In genomic region chrIII:598168-598567, ce11 we compare ENCODE assay signal across 6 worm cellular contexts.
TF ChIP-seq lines count a peak whose summit lies in the region.

No protein-coding gene starts in this region.

TF ChIP-seq in whole organism, L1 larva, 84 proteins besides CTCF, POLR2A, EP300 and RAD21 (continued from another document and continues in another):
- TF ChIP-seq blmp-1 (tag; optimal IDR thresholded peaks at IDR 0.05; lab: Kevin White, UChicago) (peak; percentile 39), nhr-20 (tag; optimal IDR thresholded peaks at IDR 0.05; lab: Kevin White, UChicago) (peak; percentile 37), unc-86 (tag; optimal IDR thresholded peaks at IDR 0.05; lab: Kevin White, UChicago) (peak; percentile 38), lin-39 (tag; optimal IDR thresholded peaks at IDR 0.05; lab: Kevin White, UChicago) (peak; percentile 9), ztf-4 (tag; optimal IDR thresholded peaks at IDR 0.05; lab: Kevin White, UChicago) (no peak), nhr-11 (tag; optimal IDR thresholded peaks at IDR 0.05; lab: Kevin White, UChicago) (peak; percentile 34), nhr-47 (tag; optimal IDR thresholded peaks at IDR 0.05; lab: Kevin White, UChicago) (peak; percentile 70), mep-1 (tag; optimal IDR thresholded peaks at IDR 0.05; lab: Kevin White, UChicago) (peak; percentile 76), sup-37 (GFP tag; optimal IDR thresholded peaks at IDR 0.05; lab: Kevin White, UChicago) (no peak), lin-13 (GFP tag; optimal IDR thresholded peaks at IDR 0.05; lab: Kevin White, UChicago) (peak; percentile 0), dsc-1 (tag; optimal IDR thresholded peaks at IDR 0.05; lab: Kevin White, UChicago) (peak; percentile 46), dpl-1 (GFP tag; optimal IDR thresholded peaks at IDR 0.05; lab: Kevin White, UChicago) (peak; percentile 31 to 55 (median 33)), nhr-12 (tag; optimal IDR thresholded peaks at IDR 0.05; lab: Kevin White, UChicago) (no peak), aha-1 (tag; optimal IDR thresholded peaks at IDR 0.05; lab: Kevin White, UChicago) (no peak), mdl-1 (tag; optimal IDR thresholded peaks at IDR 0.05; lab: Kevin White, UChicago) (peak in 1 of 2 experiments; percentile 52), ceh-63 (GFP tag; optimal IDR thresholded peaks at IDR 0.05; lab: Kevin White, UChicago) (no peak), skn-1 (tag; optimal IDR thresholded peaks at IDR 0.05; lab: Kevin White, UChicago) (peak; percentile 32), nhr-77 (tag; optimal IDR thresholded peaks at IDR 0.05; lab: Kevin White, UChicago) (peak; percentile 18), irx-1 (tag; optimal IDR thresholded peaks at IDR 0.05; lab: Kevin White, UChicago) (peak; percentile 12), fos-1 (tag; optimal IDR thresholded peaks at IDR 0.05; lab: Kevin White, UChicago) (peak; percentile 25), tlp-1 (tag; optimal IDR thresholded peaks at IDR 0.05; lab: Kevin White, UChicago) (no peak), ceh-90 (tag; optimal IDR thresholded peaks at IDR 0.05; lab: Kevin White, UChicago) (no peak)

TF ChIP-seq in whole organism, L2 larva, 48 proteins besides CTCF, POLR2A, EP300 and RAD21 (continued from another document):
- TF ChIP-seq sma-9 (GFP tag; optimal IDR thresholded peaks at IDR 0.05; lab: Kevin White, UChicago), result peak; percentile 38
- TF ChIP-seq sma-9 (tag; optimal IDR thresholded peaks at IDR 0.05; lab: Kevin White, UChicago), result no peak
- TF ChIP-seq zag-1 (tag; optimal IDR thresholded peaks at IDR 0.05; lab: Kevin White, UChicago), result peak; percentile 46
- peak; percentile 61 for TF ChIP-seq F13H6.1 (tag; optimal IDR thresholded peaks at IDR 0.05; lab: Kevin White, UChicago)
- TF ChIP-seq nhr-25 (tag; optimal IDR thresholded peaks at IDR 0.05; lab: Kevin White, UChicago), result peak; percentile 7
- TF ChIP-seq lin-11 (tag; optimal IDR thresholded peaks at IDR 0.05; lab: Kevin White, UChicago), result peak; percentile 17
- peak; percentile 64 for TF ChIP-seq nhr-129 (tag; optimal IDR thresholded peaks at IDR 0.05; lab: Kevin White, UChicago)
- no peak for TF ChIP-seq elt-1 (tag; optimal IDR thresholded peaks at IDR 0.05; lab: Kevin White, UChicago)

TF ChIP-seq in whole organism, L3 larva, 47 proteins besides CTCF, POLR2A, EP300 and RAD21 (continued from another document and continues in another):
- TF ChIP-seq aly-2 (tag; optimal IDR thresholded peaks at IDR 0.05; lab: Kevin White, UChicago) (no peak), sea-2 (GFP tag; optimal IDR thresholded peaks at IDR 0.05; lab: Kevin White, UChicago) (no peak), nhr-11 (tag; optimal IDR thresholded peaks at IDR 0.05; lab: Kevin White, UChicago) (no peak), ztf-11 (tag; optimal IDR thresholded peaks at IDR 0.05; lab: Kevin White, UChicago) (no peak), ceh-28 (tag; optimal IDR thresholded peaks at IDR 0.05; lab: Kevin White, UChicago) (peak; percentile 84), egl-5 (tag; optimal IDR thresholded peaks at IDR 0.05; lab: Kevin White, UChicago) (no peak), nhr-237 (tag; optimal IDR thresholded peaks at IDR 0.05; lab: Kevin White, UChicago) (no peak), nhr-67 (tag; optimal IDR thresholded peaks at IDR 0.05; lab: Kevin White, UChicago) (no peak), lin-15B (tag; optimal IDR thresholded peaks at IDR 0.05; lab: Kevin White, UChicago) (peak; percentile 44), mml-1 (tag; optimal IDR thresholded peaks at IDR 0.05; lab: Kevin White, UChicago) (no peak), nhr-77 (tag; optimal IDR thresholded peaks at IDR 0.05; lab: Kevin White, UChicago) (no peak), unc-39 (tag; optimal IDR thresholded peaks at IDR 0.05; lab: Kevin White, UChicago) (no peak), lin-39 (tag; optimal IDR thresholded peaks at IDR 0.05; lab: Kevin White, UChicago) (peak; percentile 67), egl-27 (tag; optimal IDR thresholded peaks at IDR 0.05; lab: Kevin White, UChicago) (no peak), snpc-4 (tag; optimal IDR thresholded peaks at IDR 0.05; lab: Kevin White, UChicago) (peak; percentile 24), ZK546.5 (tag; optimal IDR thresholded peaks at IDR 0.05; lab: Kevin White, UChicago) (no peak), jun-1 (tag; optimal IDR thresholded peaks at IDR 0.05; lab: Kevin White, UChicago) (no peak), lsy-12 (tag; optimal IDR thresholded peaks at IDR 0.05; lab: Kevin White, UChicago) (no peak), mdl-1 (tag; optimal IDR thresholded peaks at IDR 0.05; lab: Kevin White, UChicago) (no peak), nfya-1 (tag; optimal IDR thresholded peaks at IDR 0.05; lab: Kevin White, UChicago; ENCODE audit: insufficient read depth) (peak; percentile 69), nhr-43 (tag; optimal IDR thresholded peaks at IDR 0.05; lab: Kevin White, UChicago; ENCODE audit: poor library complexity, severe bottlenecking) (no peak), fkh-2 (tag; optimal IDR thresholded peaks at IDR 0.05; lab: Kevin White, UChicago) (no peak), ceh-82 (tag; optimal IDR thresholded peaks at IDR 0.05; lab: Kevin White, UChicago) (no peak), fkh-10 (GFP tag; optimal IDR thresholded peaks at IDR 0.05; lab: Kevin White, UChicago) (peak; percentile 81), ama-1 (optimal IDR thresholded peaks at IDR 0.05; lab: Kevin White, UChicago) (no peak), elt-2 (tag; optimal IDR thresholded peaks at IDR 0.05; lab: Kevin White, UChicago) (no peak), nhr-23 (tag; optimal IDR thresholded peaks at IDR 0.05; lab: Kevin White, UChicago) (peak; percentile 64)

TF ChIP-seq in whole organism, L4 larva, 104 proteins besides CTCF, POLR2A, EP300 and RAD21 (continued from another document and continues in another):
- TF ChIP-seq mxl-3 (GFP tag; optimal IDR thresholded peaks at IDR 0.05; lab: Kevin White, UChicago) (peak; percentile 59), attf-4 (tag; optimal IDR thresholded peaks at IDR 0.05; lab: Kevin White, UChicago) (no peak), zfp-2 (tag; optimal IDR thresholded peaks at IDR 0.05; lab: Kevin White, UChicago) (no peak), mdt-29 (GFP tag; IDR thresholded peaks at IDR 0.05; lab: Robert Waterston, UW) (no peak), nhr-41 (GFP tag; IDR thresholded peaks at IDR 0.05; lab: Robert Waterston, UW) (no peak), jun-1 (tag; optimal IDR thresholded peaks at IDR 0.05; lab: Kevin White, UChicago) (no peak), T20F7.1 (GFP tag; optimal IDR thresholded peaks at IDR 0.05; lab: Kevin White, UChicago) (no peak), Y75B8A.6 (GFP tag; IDR thresholded peaks at IDR 0.05; lab: Robert Waterston, UW) (no peak), nhr-6 (tag; optimal IDR thresholded peaks at IDR 0.05; lab: Kevin White, UChicago) (peak; percentile 31), madf-9 (GFP tag; conservative IDR thresholded peaks at IDR 0.05; lab: Robert Waterston, UW) (no peak), hmg-1.1 (GFP tag; IDR thresholded peaks at IDR 0.05; lab: Robert Waterston, UW) (peak; percentile 80), mep-1 (tag; optimal IDR thresholded peaks at IDR 0.05; lab: Kevin White, UChicago) (peak; percentile 61), lim-7 (GFP tag; IDR thresholded peaks at IDR 0.05; lab: Robert Waterston, UW) (no peak), nhr-10 (tag; optimal IDR thresholded peaks at IDR 0.05; lab: Kevin White, UChicago) (no peak), php-3 (GFP tag; IDR thresholded peaks at IDR 0.05; lab: Robert Waterston, UW) (0 out of 2 replicates have a peak, but pooled peaks have one; percentile 16), arid-1 (GFP tag; conservative IDR thresholded peaks at IDR 0.05; lab: Robert Waterston, UW) (0 out of 2 replicates have a peak, but pooled peaks have one; percentile 15), lin-29 (GFP tag; IDR thresholded peaks at IDR 0.05; lab: Robert Waterston, UW) (no peak), F49E8.2 (tag; optimal IDR thresholded peaks at IDR 0.05; lab: Kevin White, UChicago; ENCODE audit: borderline replicate concordance) (no peak), vab-7 (GFP tag; IDR thresholded peaks at IDR 0.05; lab: Robert Waterston, UW) (no peak), F10B5.3 (tag; optimal IDR thresholded peaks at IDR 0.05; lab: Kevin White, UChicago) (no peak), lir-3 (tag; optimal IDR thresholded peaks at IDR 0.05; lab: Kevin White, UChicago) (no peak), ctbp-1 (GFP tag; IDR thresholded peaks at IDR 0.05; lab: Robert Waterston, UW) (0 out of 2 replicates have a peak, but pooled peaks have one; percentile 8), pha-4 (GFP tag; IDR thresholded peaks at IDR 0.05; lab: Robert Waterston, UW) (no peak), pha-4 (tag; optimal IDR thresholded peaks at IDR 0.05; lab: Kevin White, UChicago) (no peak), tag-97 (GFP tag; IDR thresholded peaks at IDR 0.05; lab: Robert Waterston, UW) (no peak), mes-2 (tag; optimal IDR thresholded peaks at IDR 0.05; lab: Kevin White, UChicago; ENCODE audit: poor library complexity, severe bottlenecking) (peak; percentile 50), daf-16 (GFP tag; optimal IDR thresholded peaks at IDR 0.05; lab: Kevin White, UChicago) (no peak), daf-16 (tag; optimal IDR thresholded peaks at IDR 0.05; lab: Kevin White, UChicago) (no peak)

TF ChIP-seq in whole organism, late embryonic, 69 proteins besides CTCF, POLR2A, EP300 and RAD21 (continued from another document):
- no peak for TF ChIP-seq nhr-232 (tag; optimal IDR thresholded peaks at IDR 0.05; lab: Kevin White, UChicago)
- no peak for TF ChIP-seq tbx-7 (tag; optimal IDR thresholded peaks at IDR 0.05; lab: Kevin White, UChicago)
- TF ChIP-seq ceh-34 (tag; optimal IDR thresholded peaks at IDR 0.05; lab: Kevin White, UChicago), result peak; percentile 50
- TF ChIP-seq ceh-9 (tag; optimal IDR thresholded peaks at IDR 0.05; lab: Kevin White, UChicago), result no peak
- TF ChIP-seq nfya-1 (tag; optimal IDR thresholded peaks at IDR 0.05; lab: Kevin White, UChicago), result peak; percentile 63
- no peak for TF ChIP-seq ceh-30 (tag; optimal IDR thresholded peaks at IDR 0.05; lab: Kevin White, UChicago)
- peak; percentile 18 for TF ChIP-seq ets-4 (tag; optimal IDR thresholded peaks at IDR 0.05; lab: Kevin White, UChicago)
- TF ChIP-seq odd-2 (tag; optimal IDR thresholded peaks at IDR 0.05; lab: Kevin White, UChicago), result no peak
- TF ChIP-seq fkh-10 (GFP tag; optimal IDR thresholded peaks at IDR 0.05; lab: Kevin White, UChicago), result no peak
- no peak for TF ChIP-seq che-1 (tag; optimal IDR thresholded peaks at IDR 0.05; lab: Kevin White, UChicago)
- TF ChIP-seq hlh-30 (tag; optimal IDR thresholded peaks at IDR 0.05; lab: Kevin White, UChicago; ENCODE audit: insufficient read depth), result peak; percentile 42
- TF ChIP-seq ceh-48 (tag; optimal IDR thresholded peaks at IDR 0.05; lab: Kevin White, UChicago), result peak; percentile 78
- TF ChIP-seq dmd-4 (tag; optimal IDR thresholded peaks at IDR 0.05; lab: Kevin White, UChicago; ENCODE audit: borderline replicate concordance), result no peak
- peak; percentile 40 for TF ChIP-seq ref-2 (tag; optimal IDR thresholded peaks at IDR 0.05; lab: Kevin White, UChicago)
- TF ChIP-seq ceh-45 (GFP tag; IDR thresholded peaks at IDR 0.05; lab: Robert Waterston, UW), result no peak
- TF ChIP-seq elt-4 (tag; optimal IDR thresholded peaks at IDR 0.05; lab: Kevin White, UChicago), result no peak
- TF ChIP-seq unc-42 (tag; optimal IDR thresholded peaks at IDR 0.05; lab: Kevin White, UChicago), result peak; percentile 96

TF ChIP-seq in whole organism, young adult, 124 proteins besides CTCF, POLR2A, EP300 and RAD21 (continued from another document):
- peak; percentile 59 for TF ChIP-seq attf-5 (GFP tag; optimal IDR thresholded peaks at IDR 0.05; lab: Kevin White, UChicago)
- TF ChIP-seq lin-54 (GFP tag; optimal IDR thresholded peaks at IDR 0.05; lab: Kevin White, UChicago), result no peak
- no peak for TF ChIP-seq bed-1 (GFP tag; IDR thresholded peaks at IDR 0.05; lab: Robert Waterston, UW)
- no peak for TF ChIP-seq T26A5.8 (tag; optimal IDR thresholded peaks at IDR 0.05; lab: Kevin White, UChicago)
